Fruit fly (Drosophila melanogaster): ENCODE data around the gene CG2931.

CG2931 gene

dm6 chr3R:5570635-5571436, 2.4 kb upstream of the CG2931 start, which contains the start of gene CRMP (continued):
- TF ChIP-seq CG1621 (tag; optimal IDR thresholded peaks at IDR 0.05) (peak; percentile 4), CG11294 (GFP tag; IDR thresholded peaks at IDR 0.05) (no peak), CG15336 (GFP tag; IDR thresholded peaks at IDR 0.05) (peak; percentile 31; the same call in 1 of the 2 replicates), Ets96B (tag; optimal IDR thresholded peaks at IDR 0.05) (no peak), spab (GFP tag; optimal IDR thresholded peaks at IDR 0.05) (no peak), dsx (GFP tag; optimal IDR thresholded peaks at IDR 0.05; ENCODE audit: poor library complexity, severe bottlenecking) (peak; percentile 17), Eip78C (GFP tag) (peak; percentile 52), fkh (GFP tag; optimal IDR thresholded peaks at IDR 0.05) (no peak), Ets21C (GFP tag; optimal IDR thresholded peaks at IDR 0.05) (no peak), OdsH (GFP tag; optimal IDR thresholded peaks at IDR 0.05) (no peak), svp (GFP tag) (no peak), Eip93F (GFP tag; optimal IDR thresholded peaks at IDR 0.05) (no peak), CG32006 (GFP tag; optimal IDR thresholded peaks at IDR 0.05) (no peak), Gug (GFP tag; IDR thresholded peaks at IDR 0.05) (no peak), Sox102F (GFP tag; optimal IDR thresholded peaks at IDR 0.05) (no peak), CG3919 (GFP tag; optimal IDR thresholded peaks at IDR 0.05) (no peak), fd85E (GFP tag; optimal IDR thresholded peaks at IDR 0.05) (no peak), topi (GFP tag; optimal IDR thresholded peaks at IDR 0.05) (no peak), net (GFP tag; optimal IDR thresholded peaks at IDR 0.05) (no peak), CG11762 (GFP tag; optimal IDR thresholded peaks at IDR 0.05; ENCODE audit: insufficient read depth) (no peak), Smox (GFP tag; optimal IDR thresholded peaks at IDR 0.05) (no peak), CG10631 (GFP tag; optimal IDR thresholded peaks at IDR 0.05) (no peak), Sox15 (GFP tag; optimal IDR thresholded peaks at IDR 0.05) (no peak), salr (GFP tag; optimal IDR thresholded peaks at IDR 0.05) (no peak), CG7368 (GFP tag; optimal IDR thresholded peaks at IDR 0.05) (no peak), CG8319 (GFP tag; optimal IDR thresholded peaks at IDR 0.05) (no peak), CG6163 (GFP tag; IDR thresholded peaks at IDR 0.05) (no peak), dac (GFP tag; optimal IDR thresholded peaks at IDR 0.05) (no peak), esn (GFP tag; optimal IDR thresholded peaks at IDR 0.05) (no peak), CG6808 (GFP tag; optimal IDR thresholded peaks at IDR 0.05) (peak; percentile 48), CG31627 (GFP tag; optimal IDR thresholded peaks at IDR 0.05) (no peak), acj6 (GFP tag; optimal IDR thresholded peaks at IDR 0.05) (no peak), CG6276 (GFP tag; optimal IDR thresholded peaks at IDR 0.05) (peak; percentile 62), CG16779 (tag; optimal IDR thresholded peaks at IDR 0.05) (peak; percentile 0), Hr38 (GFP tag; optimal IDR thresholded peaks at IDR 0.05) (no peak), CG8119 (GFP tag; IDR thresholded peaks at IDR 0.05) (0 out of 3 replicates have a peak, but pooled peaks have one; percentile 44), Eip75B (GFP tag; optimal IDR thresholded peaks at IDR 0.05) (no peak), CG3032 (tag; optimal IDR thresholded peaks at IDR 0.05) (no peak), Hr4 (GFP tag; optimal IDR thresholded peaks at IDR 0.05) (no peak)

- TF ChIP-seq dac (GFP tag; optimal IDR thresholded peaks at IDR 0.05) (peak; percentile 55), CG8119 (GFP tag; IDR thresholded peaks at IDR 0.05) (peak; percentile 87), CG10631 (GFP tag; optimal IDR thresholded peaks at IDR 0.05) (no peak), Hr39 (GFP tag; optimal IDR thresholded peaks at IDR 0.05) (no peak), CG6163 (GFP tag; IDR thresholded peaks at IDR 0.05) (peak; percentile 92), topi (GFP tag; optimal IDR thresholded peaks at IDR 0.05) (no peak), vri (GFP tag; optimal IDR thresholded peaks at IDR 0.05) (peak; percentile 87), acj6 (GFP tag; optimal IDR thresholded peaks at IDR 0.05) (no peak), fd85E (GFP tag; optimal IDR thresholded peaks at IDR 0.05) (no peak), fd59A (GFP tag; optimal IDR thresholded peaks at IDR 0.05) (no peak), ss (GFP tag; optimal IDR thresholded peaks at IDR 0.05) (no peak), eg (GFP tag; IDR thresholded peaks at IDR 0.05) (peak; percentile 93), Smox (GFP tag; optimal IDR thresholded peaks at IDR 0.05) (no peak), CG7368 (GFP tag; optimal IDR thresholded peaks at IDR 0.05) (no peak), dsx (GFP tag; optimal IDR thresholded peaks at IDR 0.05; ENCODE audit: poor library complexity, severe bottlenecking) (no peak), CG15336 (GFP tag; IDR thresholded peaks at IDR 0.05) (peak; percentile 89), salr (GFP tag; optimal IDR thresholded peaks at IDR 0.05) (no peak), Gug (GFP tag; IDR thresholded peaks at IDR 0.05) (peak; percentile 78), CG32006 (GFP tag; optimal IDR thresholded peaks at IDR 0.05) (no peak), CG6792 (GFP tag; optimal IDR thresholded peaks at IDR 0.05) (no peak), Hr4 (GFP tag; optimal IDR thresholded peaks at IDR 0.05) (peak; percentile 90), Sox15 (GFP tag; optimal IDR thresholded peaks at IDR 0.05) (no peak), Sox14 (GFP tag; optimal IDR thresholded peaks at IDR 0.05) (peak; percentile 56), CG6808 (GFP tag; optimal IDR thresholded peaks at IDR 0.05) (no peak), net (GFP tag; optimal IDR thresholded peaks at IDR 0.05) (no peak), Met (GFP tag; optimal IDR thresholded peaks at IDR 0.05) (no peak), Blimp-1 (GFP tag; optimal IDR thresholded peaks at IDR 0.05) (no peak)
Observed at dm6 chr3R:5565623-5566022, 2.8 kb downstream of the CG2931 start.

Measured in whole organism, prepupa.